Worm (Caenorhabditis elegans) whole organism, late embryonic: ENCODE data around the gene dim-1.

ENCODE experiments used
- C38D4.7 ChIP-seq: fragments of 200-800 bp; sonication (Bioruptor generic); optimal IDR thresholded peaks from 2 replicates; lab custom pipeline; 2018; ENCODE audit warnings: mild to moderate bottlenecking, missing genetic modification characterization, moderate library complexity, missing compliant biosample characterization
- K09A11.1 ChIP-seq: sonication (generic microtip); optimal IDR thresholded peaks from 2 replicates; lab custom pipeline; 2017; ENCODE audit warnings: antibody characterized with exemption, mild to moderate bottlenecking, missing genetic modification characterization, missing compliant biosample characterization; ENCODE audit not compliant: insufficient read depth
- ahr-1 ChIP-seq: sonication (generic microtip); optimal IDR thresholded peaks from 2 replicates; lab custom pipeline; 2016; ENCODE audit warnings: missing genetic modification characterization, missing compliant biosample characterization
- ama-1 ChIP-seq: fragments of 150-350 bp; optimal IDR thresholded peaks from 2 replicates; lab custom pipeline; 2014
- ceh-18 ChIP-seq: sonication (generic microtip); optimal IDR thresholded peaks from 2 replicates; lab custom pipeline; 2016; ENCODE audit warnings: missing genetic modification characterization, missing compliant biosample characterization
- ceh-31 ChIP-seq: sonication (generic microtip); optimal IDR thresholded peaks from 2 replicates; lab custom pipeline; 2016; ENCODE audit warnings: missing genetic modification characterization, missing compliant biosample characterization
- ceh-45 ChIP-seq: fragments of 200-800 bp; sonication (Bioruptor generic); IDR thresholded peaks from 2 replicates; pipeline ENCODE4 v1.3.6; 2022; ENCODE audit warnings: missing genetic modification reagents, missing genetic modification characterization, missing compliant biosample characterization
- ceh-48 ChIP-seq: sonication (generic microtip); optimal IDR thresholded peaks from 2 replicates; lab custom pipeline; 2016; ENCODE audit warnings: missing genetic modification characterization, inconsistent platforms, missing compliant biosample characterization
- ceh-6 ChIP-seq: fragments of 200-800 bp; sonication (Bioruptor generic); optimal IDR thresholded peaks from 2 replicates; lab custom pipeline; 2018; ENCODE audit warnings: mild to moderate bottlenecking, missing genetic modification characterization, missing compliant biosample characterization
- dmd-4 ChIP-seq: sonication (generic microtip); optimal IDR thresholded peaks from 2 replicates; lab custom pipeline; 2016; ENCODE audit warnings: borderline replicate concordance, missing genetic modification characterization, missing compliant biosample characterization
- elt-2 ChIP-seq: sonication (generic microtip); optimal IDR thresholded peaks from 2 replicates; lab custom pipeline; 2016; ENCODE audit warnings: missing genetic modification reagents, missing genetic modification characterization, missing compliant biosample characterization
- elt-4 ChIP-seq: sonication (generic microtip); optimal IDR thresholded peaks from 2 replicates; lab custom pipeline; 2016; ENCODE audit warnings: missing genetic modification characterization, missing compliant biosample characterization
- eyg-1 ChIP-seq: sonication (generic microtip); optimal IDR thresholded peaks from 2 replicates; lab custom pipeline; 2016; ENCODE audit warnings: missing genotype, missing genetic modification characterization, missing compliant biosample characterization
- fax-1 ChIP-seq: sonication (generic microtip); optimal IDR thresholded peaks from 2 replicates; lab custom pipeline; 2016; ENCODE audit warnings: missing genotype, missing genetic modification characterization, missing compliant biosample characterization
- fkh-6 ChIP-seq: sonication (generic microtip); optimal IDR thresholded peaks from 2 replicates; lab custom pipeline; 2016; ENCODE audit warnings: missing genetic modification characterization, missing compliant biosample characterization
- gmeb-2 ChIP-seq: sonication (generic microtip); optimal IDR thresholded peaks from 2 replicates; lab custom pipeline; 2016; ENCODE audit warnings: missing genetic modification characterization, inconsistent platforms, missing compliant biosample characterization
- hlh-15 ChIP-seq: sonication (generic microtip); optimal IDR thresholded peaks from 2 replicates; lab custom pipeline; 2016; ENCODE audit warnings: missing genetic modification characterization, missing compliant biosample characterization
- hlh-30 ChIP-seq: sonication (generic microtip); optimal IDR thresholded peaks from 2 replicates; lab custom pipeline; 2017; ENCODE audit warnings: antibody characterized with exemption, missing genetic modification characterization, missing compliant biosample characterization; ENCODE audit not compliant: insufficient read depth
- lim-6 ChIP-seq: sonication (generic microtip); optimal IDR thresholded peaks from 2 replicates; lab custom pipeline; 2016; ENCODE audit warnings: missing genetic modification characterization, missing compliant biosample characterization
- lin-11 ChIP-seq: fragments of 200-800 bp; sonication (Bioruptor generic); optimal IDR thresholded peaks from 2 replicates; lab custom pipeline; 2018; ENCODE audit warnings: mild to moderate bottlenecking, missing genetic modification characterization, missing compliant biosample characterization
- madf-2 ChIP-seq: sonication (generic microtip); optimal IDR thresholded peaks from 2 replicates; lab custom pipeline; 2017; ENCODE audit warnings: missing genetic modification characterization, missing compliant biosample characterization
- mec-3 ChIP-seq: sonication (generic microtip); optimal IDR thresholded peaks from 2 replicates; lab custom pipeline; 2016; ENCODE audit warnings: borderline replicate concordance, missing genetic modification characterization, missing compliant biosample characterization
- odd-2 ChIP-seq: sonication (generic microtip); optimal IDR thresholded peaks from 2 replicates; lab custom pipeline; 2017; ENCODE audit warnings: antibody characterized with exemption, mild to moderate bottlenecking, missing genetic modification characterization, missing compliant biosample characterization
- pag-3 ChIP-seq: sonication (generic microtip); optimal IDR thresholded peaks from 2 replicates; lab custom pipeline; 2016; ENCODE audit warnings: missing compliant biosample characterization, missing genetic modification characterization, borderline replicate concordance
- pax-1 ChIP-seq: fragments of 150-350 bp; optimal IDR thresholded peaks from 2 replicates; lab custom pipeline; 2014; ENCODE audit warnings: missing biosample characterization, missing genetic modification characterization
- pha-2 ChIP-seq: sonication (generic microtip); optimal IDR thresholded peaks from 2 replicates; lab custom pipeline; 2017; ENCODE audit warnings: mild to moderate bottlenecking, missing genetic modification characterization, missing compliant biosample characterization
- pha-4 ChIP-seq: fragments of 150-350 bp; optimal IDR thresholded peaks from 2 replicates; lab custom pipeline; 2018; ENCODE audit warnings: missing biosample characterization, missing genetic modification reagents, missing genetic modification characterization
- pros-1 ChIP-seq: fragments of 150-350 bp; optimal IDR thresholded peaks from 2 replicates; lab custom pipeline; 2014; ENCODE audit warnings: missing biosample characterization, missing genetic modification reagents, missing genetic modification characterization
- ref-2 ChIP-seq: sonication (generic microtip); optimal IDR thresholded peaks from 2 replicates; lab custom pipeline; 2016; ENCODE audit warnings: missing genetic modification characterization, missing compliant biosample characterization
- rnt-1 ChIP-seq: sonication (generic microtip); optimal IDR thresholded peaks from 2 replicates; lab custom pipeline; 2016; ENCODE audit warnings: missing genetic modification characterization, missing compliant biosample characterization
- sox-2 ChIP-seq: fragments of 200-800 bp; sonication (Bioruptor generic); IDR thresholded peaks from 2 replicates; pipeline ENCODE4 v1.3.6; 2022; ENCODE audit warnings: missing genetic modification reagents, missing genetic modification characterization, missing compliant biosample characterization
- sox-4 ChIP-seq: sonication (generic microtip); optimal IDR thresholded peaks from 2 replicates; lab custom pipeline; 2017; ENCODE audit warnings: mild to moderate bottlenecking, missing genetic modification characterization, inconsistent platforms, missing compliant biosample characterization
- syd-9 ChIP-seq: sonication (generic microtip); optimal IDR thresholded peaks from 2 replicates; lab custom pipeline; 2016; ENCODE audit warnings: mild to moderate bottlenecking, missing genetic modification characterization, moderate library complexity, missing compliant biosample characterization
- ttx-3 ChIP-seq: sonication (generic microtip); optimal IDR thresholded peaks from 2 replicates; lab custom pipeline; 2016; ENCODE audit warnings: missing genetic modification reagents, missing genetic modification characterization, missing compliant biosample characterization
- unc-3 ChIP-seq, 2 experiments: fragments of 200-800 bp in 1 of 2; sonication (Bioruptor generic) in 1 of 2; sonication (generic microtip) in 1 of 2; conservative IDR thresholded peaks in 1 of 2; optimal IDR thresholded peaks in 1 of 2; 2 replicates each; pipeline versions ENCODE4 v1.3.6 to Lab custom; 2016 to 2022; ENCODE audit warnings: missing compliant biosample characterization in 2 of 2, missing genetic modification characterization in 2 of 2, missing genetic modification reagents in 1 of 2
- unc-42 ChIP-seq: sonication (generic microtip); optimal IDR thresholded peaks from 2 replicates; lab custom pipeline; 2016; ENCODE audit warnings: missing genotype, missing genetic modification characterization, missing compliant biosample characterization
- ztf-16 ChIP-seq: sonication (generic microtip); optimal IDR thresholded peaks from 2 replicates; lab custom pipeline; 2017; ENCODE audit warnings: missing genetic modification characterization, missing compliant biosample characterization

Gene dim-1

ce11 chrX:8088474-8088873 is 30.5 kb upstream of the dim-1 start, which contains the start of gene vem-1:
vem-1 (minus strand) TSS chrX:8088574.
- TF ChIP-seq mec-3 (tag; lab: Kevin White, UChicago): no peak
- no peak for TF ChIP-seq odd-2 (tag; lab: Kevin White, UChicago)
- TF ChIP-seq pha-2 (tag; lab: Kevin White, UChicago): no peak
- TF ChIP-seq unc-3 (GFP tag; conservative IDR thresholded peaks at IDR 0.05; lab: Robert Waterston, UW): no peak
- TF ChIP-seq unc-3 (tag; optimal IDR thresholded peaks at IDR 0.05; lab: Kevin White, UChicago): no peak
- TF ChIP-seq K09A11.1 (tag; lab: Kevin White, UChicago): no peak
- TF ChIP-seq C38D4.7 (GFP tag; lab: Kevin White, UChicago): no peak
- no peak for TF ChIP-seq lin-11 (tag; lab: Kevin White, UChicago)
- no peak for TF ChIP-seq eyg-1 (tag; lab: Kevin White, UChicago)

ce11 chrX:8086725-8087641 is 29.0 kb upstream of the dim-1 start:
- TF ChIP-seq ztf-16: no peak
- TF ChIP-seq ttx-3 (tag; lab: Kevin White, UChicago): no peak
- TF ChIP-seq madf-2 (tag; lab: Kevin White, UChicago): no peak
- TF ChIP-seq gmeb-2 (tag; lab: Kevin White, UChicago): no peak
- TF ChIP-seq fkh-6 (tag; lab: Kevin White, UChicago): no peak
- no peak for TF ChIP-seq pax-1 (tag; lab: Kevin White, UChicago)
- TF ChIP-seq elt-2 (tag; lab: Kevin White, UChicago): peak; percentile 86
- no peak for TF ChIP-seq ahr-1
- no peak for TF ChIP-seq lim-6 (tag; lab: Kevin White, UChicago)
- peak; percentile 2 for TF ChIP-seq ceh-48 (tag; lab: Kevin White, UChicago)
- TF ChIP-seq hlh-15 (tag; lab: Kevin White, UChicago): no peak
- TF ChIP-seq ref-2 (tag; lab: Kevin White, UChicago): no peak
- TF ChIP-seq pag-3 (tag; lab: Kevin White, UChicago): no peak

ce11 chrX:8086450-8086724 is 28.4 kb upstream of the dim-1 start, which contains the start of gene dao-3:
dao-3 (minus strand) TSS chrX:8086550.
- TF ChIP-seq ama-1: no peak
- no peak for TF ChIP-seq ceh-18 (tag; lab: Kevin White, UChicago)
- TF ChIP-seq unc-42 (tag; lab: Kevin White, UChicago): no peak
- no peak for TF ChIP-seq sox-2 (GFP tag; lab: Robert Waterston, UW)
- no peak for TF ChIP-seq pros-1 (tag; lab: Kevin White, UChicago)
- no peak for TF ChIP-seq pha-4
- no peak for TF ChIP-seq dmd-4
- TF ChIP-seq fax-1: no peak

- TF ChIP-seq ceh-31 (tag; lab: Kevin White, UChicago): no peak
- TF ChIP-seq syd-9 (tag; lab: Kevin White, UChicago): no peak
- TF ChIP-seq C38D4.7 (GFP tag; lab: Kevin White, UChicago): no peak
- TF ChIP-seq ceh-45 (GFP tag; lab: Robert Waterston, UW): no peak
Measured at ce11 chrX:8084669-8085068, 26.6 kb upstream of the dim-1 start.

- no peak for TF ChIP-seq ref-2 (tag; lab: Kevin White, UChicago)
- TF ChIP-seq hlh-30 (tag; lab: Kevin White, UChicago): peak; percentile 13
- no peak for TF ChIP-seq sox-4 (tag; lab: Kevin White, UChicago)
- no peak for TF ChIP-seq hlh-15 (tag; lab: Kevin White, UChicago)
- peak; percentile 22 for TF ChIP-seq elt-2 (tag; lab: Kevin White, UChicago)
- no peak for TF ChIP-seq ceh-45 (GFP tag; lab: Robert Waterston, UW)
- no peak for TF ChIP-seq madf-2 (tag; lab: Kevin White, UChicago)
- no peak for TF ChIP-seq elt-4 (tag; lab: Kevin White, UChicago)
- TF ChIP-seq rnt-1: no peak
- no peak for TF ChIP-seq ceh-6 (GFP tag; lab: Kevin White, UChicago)
- TF ChIP-seq, all 69 proteins: peak for 2
Measured at ce11 chrX:8083919-8084318, 25.9 kb upstream of the dim-1 start, which contains the start of gene K07E3.4. K07E3.4 (minus strand) TSS chrX:8084018.
